Worm (Caenorhabditis elegans) whole organism, late embryonic: ENCODE data around the gene dsl-5.

Source experiments
- C08G9.2 ChIP-seq: sonication (generic microtip); optimal IDR thresholded peaks from 2 replicates; lab custom pipeline; 2016; ENCODE audit warnings: mild to moderate bottlenecking, missing genetic modification characterization, moderate library complexity, missing compliant biosample characterization
- F13H6.1 ChIP-seq: sonication (generic microtip); optimal IDR thresholded peaks from 2 replicates; lab custom pipeline; 2016; ENCODE audit warnings: missing genetic modification characterization, missing compliant biosample characterization
- K02D7.2 ChIP-seq: sonication (generic microtip); optimal IDR thresholded peaks from 2 replicates; lab custom pipeline; 2017; ENCODE audit warnings: mild to moderate bottlenecking, missing genetic modification characterization, missing compliant biosample characterization
- Y22D7AL.16 ChIP-seq: sonication (generic microtip); optimal IDR thresholded peaks from 2 replicates; lab custom pipeline; 2016; ENCODE audit warnings: missing genetic modification characterization, missing compliant biosample characterization
- ama-1 ChIP-seq: fragments of 150-350 bp; optimal IDR thresholded peaks from 2 replicates; lab custom pipeline; 2014
- ceh-18 ChIP-seq: sonication (generic microtip); optimal IDR thresholded peaks from 2 replicates; lab custom pipeline; 2016; ENCODE audit warnings: missing genetic modification characterization, missing compliant biosample characterization
- ceh-19 ChIP-seq: fragments of 200-800 bp; sonication (Bioruptor generic); optimal IDR thresholded peaks from 2 replicates; lab custom pipeline; 2018; ENCODE audit warnings: mild to moderate bottlenecking, missing genetic modification characterization, missing compliant biosample characterization
- ceh-2 ChIP-seq: sonication (generic microtip); optimal IDR thresholded peaks from 2 replicates; lab custom pipeline; 2016; ENCODE audit warnings: missing genotype, missing genetic modification characterization, missing compliant biosample characterization
- ceh-22 ChIP-seq: sonication (generic microtip); optimal IDR thresholded peaks from 2 replicates; lab custom pipeline; 2017; ENCODE audit warnings: missing biosample characterization, missing genetic modification characterization
- ceh-30 ChIP-seq: fragments of 150-350 bp; optimal IDR thresholded peaks from 2 replicates; lab custom pipeline; 2014; ENCODE audit warnings: missing biosample characterization, missing genetic modification characterization
- ceh-31 ChIP-seq: sonication (generic microtip); optimal IDR thresholded peaks from 2 replicates; lab custom pipeline; 2016; ENCODE audit warnings: missing genetic modification characterization, missing compliant biosample characterization
- ceh-34 ChIP-seq: sonication (generic microtip); optimal IDR thresholded peaks from 2 replicates; lab custom pipeline; 2016; ENCODE audit warnings: mild to moderate bottlenecking, missing genetic modification characterization, missing compliant biosample characterization
- ceh-45 ChIP-seq: fragments of 200-800 bp; sonication (Bioruptor generic); IDR thresholded peaks from 2 replicates; pipeline ENCODE4 v1.3.6; 2022; ENCODE audit warnings: missing genetic modification reagents, missing genetic modification characterization, missing compliant biosample characterization
- ceh-6 ChIP-seq: fragments of 200-800 bp; sonication (Bioruptor generic); optimal IDR thresholded peaks from 2 replicates; lab custom pipeline; 2018; ENCODE audit warnings: mild to moderate bottlenecking, missing genetic modification characterization, missing compliant biosample characterization
- ceh-9 ChIP-seq: sonication (generic microtip); optimal IDR thresholded peaks from 2 replicates; lab custom pipeline; 2016; ENCODE audit warnings: mild to moderate bottlenecking, missing genetic modification characterization, inconsistent platforms, missing compliant biosample characterization
- dmd-4 ChIP-seq: sonication (generic microtip); optimal IDR thresholded peaks from 2 replicates; lab custom pipeline; 2016; ENCODE audit warnings: borderline replicate concordance, missing genetic modification characterization, missing compliant biosample characterization
- elt-2 ChIP-seq: sonication (generic microtip); optimal IDR thresholded peaks from 2 replicates; lab custom pipeline; 2016; ENCODE audit warnings: missing genetic modification reagents, missing genetic modification characterization, missing compliant biosample characterization
- elt-4 ChIP-seq: sonication (generic microtip); optimal IDR thresholded peaks from 2 replicates; lab custom pipeline; 2016; ENCODE audit warnings: missing genetic modification characterization, missing compliant biosample characterization
- fax-1 ChIP-seq: sonication (generic microtip); optimal IDR thresholded peaks from 2 replicates; lab custom pipeline; 2016; ENCODE audit warnings: missing genotype, missing genetic modification characterization, missing compliant biosample characterization
- fkh-6 ChIP-seq: sonication (generic microtip); optimal IDR thresholded peaks from 2 replicates; lab custom pipeline; 2016; ENCODE audit warnings: missing genetic modification characterization, missing compliant biosample characterization
- gmeb-2 ChIP-seq: sonication (generic microtip); optimal IDR thresholded peaks from 2 replicates; lab custom pipeline; 2016; ENCODE audit warnings: missing genetic modification characterization, inconsistent platforms, missing compliant biosample characterization
- hlh-13 ChIP-seq: fragments of 200-800 bp; sonication (Bioruptor generic); optimal IDR thresholded peaks from 2 replicates; lab custom pipeline; 2018; ENCODE audit warnings: mild to moderate bottlenecking, missing genetic modification characterization, missing compliant biosample characterization
- hlh-15 ChIP-seq: sonication (generic microtip); optimal IDR thresholded peaks from 2 replicates; lab custom pipeline; 2016; ENCODE audit warnings: missing genetic modification characterization, missing compliant biosample characterization
- hlh-30 ChIP-seq: sonication (generic microtip); optimal IDR thresholded peaks from 2 replicates; lab custom pipeline; 2017; ENCODE audit warnings: antibody characterized with exemption, missing genetic modification characterization, missing compliant biosample characterization; ENCODE audit not compliant: insufficient read depth
- hlh-6 ChIP-seq: sonication (generic microtip); optimal IDR thresholded peaks from 2 replicates; lab custom pipeline; 2016; ENCODE audit warnings: missing genotype, missing genetic modification characterization, missing compliant biosample characterization
- hlh-8 ChIP-seq: sonication (generic microtip); optimal IDR thresholded peaks from 2 replicates; lab custom pipeline; 2016; ENCODE audit warnings: missing genotype, missing genetic modification characterization, missing compliant biosample characterization
- lim-6 ChIP-seq: sonication (generic microtip); optimal IDR thresholded peaks from 2 replicates; lab custom pipeline; 2016; ENCODE audit warnings: missing genetic modification characterization, missing compliant biosample characterization
- lin-11 ChIP-seq: fragments of 200-800 bp; sonication (Bioruptor generic); optimal IDR thresholded peaks from 2 replicates; lab custom pipeline; 2018; ENCODE audit warnings: mild to moderate bottlenecking, missing genetic modification characterization, missing compliant biosample characterization
- mec-3 ChIP-seq: sonication (generic microtip); optimal IDR thresholded peaks from 2 replicates; lab custom pipeline; 2016; ENCODE audit warnings: borderline replicate concordance, missing genetic modification characterization, missing compliant biosample characterization
- nhr-11 ChIP-seq: fragments of 150-350 bp; optimal IDR thresholded peaks from 2 replicates; lab custom pipeline; 2014; ENCODE audit warnings: missing biosample characterization, missing genetic modification characterization
- nhr-232 ChIP-seq: sonication (generic microtip); optimal IDR thresholded peaks from 2 replicates; lab custom pipeline; 2016; ENCODE audit warnings: missing genetic modification characterization, missing compliant biosample characterization
- npax-4 ChIP-seq: sonication (generic microtip); optimal IDR thresholded peaks from 2 replicates; lab custom pipeline; 2016; ENCODE audit warnings: missing genetic modification characterization, missing compliant biosample characterization
- odd-2 ChIP-seq: sonication (generic microtip); optimal IDR thresholded peaks from 2 replicates; lab custom pipeline; 2017; ENCODE audit warnings: antibody characterized with exemption, mild to moderate bottlenecking, missing genetic modification characterization, missing compliant biosample characterization
- pag-3 ChIP-seq: sonication (generic microtip); optimal IDR thresholded peaks from 2 replicates; lab custom pipeline; 2016; ENCODE audit warnings: missing compliant biosample characterization, missing genetic modification characterization, borderline replicate concordance
- pha-2 ChIP-seq: sonication (generic microtip); optimal IDR thresholded peaks from 2 replicates; lab custom pipeline; 2017; ENCODE audit warnings: mild to moderate bottlenecking, missing genetic modification characterization, missing compliant biosample characterization
- pha-4 ChIP-seq: fragments of 150-350 bp; optimal IDR thresholded peaks from 2 replicates; lab custom pipeline; 2018; ENCODE audit warnings: missing biosample characterization, missing genetic modification reagents, missing genetic modification characterization
- pqm-1 ChIP-seq: sonication (generic microtip); optimal IDR thresholded peaks from 2 replicates; lab custom pipeline; 2016; ENCODE audit warnings: missing genetic modification characterization, missing compliant biosample characterization
- pros-1 ChIP-seq: fragments of 150-350 bp; optimal IDR thresholded peaks from 2 replicates; lab custom pipeline; 2014; ENCODE audit warnings: missing biosample characterization, missing genetic modification reagents, missing genetic modification characterization
- rnt-1 ChIP-seq: sonication (generic microtip); optimal IDR thresholded peaks from 2 replicates; lab custom pipeline; 2016; ENCODE audit warnings: missing genetic modification characterization, missing compliant biosample characterization
- syd-9 ChIP-seq: sonication (generic microtip); optimal IDR thresholded peaks from 2 replicates; lab custom pipeline; 2016; ENCODE audit warnings: mild to moderate bottlenecking, missing genetic modification characterization, moderate library complexity, missing compliant biosample characterization
- tbx-7 ChIP-seq: sonication (generic microtip); optimal IDR thresholded peaks from 2 replicates; lab custom pipeline; 2016; ENCODE audit warnings: missing genotype, missing genetic modification characterization, missing compliant biosample characterization
- unc-3 ChIP-seq, 2 experiments: fragments of 200-800 bp in 1 of 2; sonication (Bioruptor generic) in 1 of 2; sonication (generic microtip) in 1 of 2; conservative IDR thresholded peaks in 1 of 2; optimal IDR thresholded peaks in 1 of 2; 2 replicates each; pipeline versions ENCODE4 v1.3.6 to Lab custom; 2016 to 2022; ENCODE audit warnings: missing compliant biosample characterization in 2 of 2, missing genetic modification characterization in 2 of 2, missing genetic modification reagents in 1 of 2
- unc-42 ChIP-seq: sonication (generic microtip); optimal IDR thresholded peaks from 2 replicates; lab custom pipeline; 2016; ENCODE audit warnings: missing genotype, missing genetic modification characterization, missing compliant biosample characterization
- unc-55 ChIP-seq: sonication (generic microtip); optimal IDR thresholded peaks from 2 replicates; lab custom pipeline; 2017; ENCODE audit warnings: missing biosample characterization, missing genetic modification reagents, missing genetic modification characterization
- unc-86 ChIP-seq: sonication (generic microtip); optimal IDR thresholded peaks from 2 replicates; lab custom pipeline; 2016; ENCODE audit warnings: missing genetic modification characterization, missing compliant biosample characterization
- ztf-16 ChIP-seq: sonication (generic microtip); optimal IDR thresholded peaks from 2 replicates; lab custom pipeline; 2017; ENCODE audit warnings: missing genetic modification characterization, missing compliant biosample characterization

Gene dsl-5

DNA sequence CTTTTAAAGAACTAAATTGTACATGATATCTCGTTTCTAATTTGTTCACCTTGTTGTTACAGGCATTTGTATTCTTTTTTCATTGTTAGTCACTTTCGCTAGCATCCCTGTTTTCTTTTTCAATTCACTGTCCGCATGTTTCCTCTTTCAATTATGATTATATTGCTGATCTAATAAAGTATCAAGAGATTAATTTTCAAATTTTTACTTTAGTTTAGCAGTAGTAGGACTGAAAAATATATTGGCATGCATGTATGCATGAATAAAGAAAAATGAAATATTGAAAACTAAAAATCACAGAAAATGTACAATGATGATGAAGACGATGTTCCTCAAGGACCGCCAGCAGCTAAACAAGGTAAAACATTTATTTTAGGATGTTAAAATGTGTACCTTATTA is 17.2 kb upstream of the dsl-5 start, which contains the start of gene rbm-17:
TSS of gene rbm-17 (plus strand) at position 301 of the 400 bp plus-strand sequence.
- no peak for TF ChIP-seq F13H6.1
- TF ChIP-seq elt-2 (tag; lab: Kevin White, UChicago), result no peak
- TF ChIP-seq unc-55 (GFP tag; lab: Kevin White, UChicago), result no peak
- TF ChIP-seq gmeb-2 (tag; lab: Kevin White, UChicago), result no peak
- no peak for TF ChIP-seq ceh-45 (GFP tag; lab: Robert Waterston, UW)
- no peak for TF ChIP-seq ceh-30 (tag; lab: Kevin White, UChicago)
- TF ChIP-seq hlh-15 (tag; lab: Kevin White, UChicago), result no peak
- no peak for TF ChIP-seq C08G9.2 (tag; lab: Kevin White, UChicago)
- no peak for TF ChIP-seq lin-11 (tag; lab: Kevin White, UChicago)
- TF ChIP-seq ceh-18 (tag; lab: Kevin White, UChicago), result no peak
- TF ChIP-seq K02D7.2, result no peak
- TF ChIP-seq ceh-19 (GFP tag; lab: Kevin White, UChicago), result no peak
- TF ChIP-seq ztf-16 (tag; lab: Kevin White, UChicago), result no peak
- TF ChIP-seq unc-86 (tag; lab: Kevin White, UChicago), result no peak

DNA sequence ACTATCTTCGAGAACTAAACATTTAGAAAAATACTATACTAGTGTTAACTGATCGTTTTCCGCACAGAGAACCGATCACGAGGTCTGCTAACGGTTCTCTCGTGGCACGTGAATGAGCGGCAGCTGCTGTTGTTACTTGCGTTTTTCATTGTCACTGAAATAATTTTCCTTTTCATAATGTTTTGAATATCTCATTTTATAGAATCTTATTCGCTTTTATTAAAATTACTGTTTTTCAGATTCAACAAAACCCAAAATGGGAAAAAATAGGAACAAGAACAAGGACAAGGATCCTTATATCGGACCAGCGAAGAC is 15.6 kb upstream of the dsl-5 start, which contains the start of gene F58B3.6:
TSS of gene F58B3.6 (plus strand) at position 240 of the 315 bp plus-strand sequence.
- TF ChIP-seq hlh-30 (peak; percentile 67), pha-4 (tag; lab: Kevin White, UChicago) (no peak)

DNA sequence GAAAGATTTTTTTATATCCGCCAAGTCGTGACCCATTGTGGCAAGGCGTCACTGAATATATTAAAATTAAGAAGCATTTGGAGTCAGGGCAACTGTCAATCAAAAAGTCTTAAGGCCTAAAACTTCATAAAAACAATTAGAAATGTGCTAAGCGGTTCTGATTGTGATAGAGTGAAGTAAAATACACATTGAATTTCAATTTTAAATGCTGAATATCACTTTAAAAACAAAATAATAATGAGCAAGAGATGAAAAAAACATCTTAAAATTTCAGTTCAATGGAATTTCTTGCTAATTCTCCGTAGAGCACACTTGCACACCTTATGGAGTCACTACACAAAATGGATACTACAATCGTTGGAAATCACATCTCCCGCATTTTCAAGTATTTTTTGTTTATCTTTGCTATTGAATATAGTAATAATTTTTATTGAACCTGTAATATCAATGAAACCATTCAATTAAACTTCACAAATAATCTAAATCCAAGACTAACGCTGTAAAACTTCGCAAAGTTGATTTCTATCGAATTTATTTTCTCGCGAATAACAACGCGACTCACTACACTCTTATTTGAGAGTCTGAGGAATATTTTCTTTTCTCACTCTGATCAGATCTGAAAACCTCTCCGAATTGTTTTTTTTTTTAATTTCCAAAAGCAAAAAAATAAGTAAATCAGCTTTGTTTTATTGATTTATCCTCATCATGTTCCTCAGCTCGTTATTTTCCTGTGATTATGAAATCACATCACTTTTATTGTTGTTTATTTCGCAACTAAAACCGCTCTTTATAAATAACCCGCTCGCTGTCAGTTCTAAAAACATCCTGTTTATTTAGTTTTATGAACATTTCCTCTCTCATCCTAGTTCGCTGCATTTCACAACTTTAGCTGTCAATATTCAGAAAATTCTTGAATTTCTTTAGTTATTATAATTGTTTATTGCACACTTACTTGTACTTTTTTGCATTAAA is 14.9 kb upstream of the dsl-5 start, which contains the start of gene mars-1:
TSS of gene mars-1 (minus strand) at position 51 of the 972 bp plus-strand sequence.
- peak; percentile 64 for TF ChIP-seq pqm-1
- no peak for TF ChIP-seq ceh-45 (GFP tag; lab: Robert Waterston, UW)
- TF ChIP-seq dmd-4 (tag; lab: Kevin White, UChicago), result no peak
- peak; percentile 32 for TF ChIP-seq syd-9
- TF ChIP-seq odd-2, result no peak
- TF ChIP-seq ceh-31, result peak; percentile 94
- TF ChIP-seq ztf-16 (tag; lab: Kevin White, UChicago), result no peak
- TF ChIP-seq lim-6 (tag; lab: Kevin White, UChicago), result peak; percentile 54
- no peak for TF ChIP-seq hlh-13
- no peak for TF ChIP-seq gmeb-2 (tag; lab: Kevin White, UChicago)
- no peak for TF ChIP-seq pha-2 (tag; lab: Kevin White, UChicago)
- TF ChIP-seq pros-1 (tag; lab: Kevin White, UChicago), result no peak
- TF ChIP-seq nhr-232, result no peak
- no peak for TF ChIP-seq pag-3 (tag; lab: Kevin White, UChicago)
- no peak for TF ChIP-seq ama-1 (lab: Kevin White, UChicago)
- TF ChIP-seq ceh-30 (tag; lab: Kevin White, UChicago), result no peak
- peak; percentile 76 for TF ChIP-seq ceh-34
- TF ChIP-seq npax-4 (tag; lab: Kevin White, UChicago), result no peak
- TF ChIP-seq ceh-2, result peak; percentile 82
- TF ChIP-seq fax-1 (tag; lab: Kevin White, UChicago), result peak; percentile 72
- peak; percentile 49 for TF ChIP-seq rnt-1 (tag; lab: Kevin White, UChicago)
- TF ChIP-seq ceh-9 (tag; lab: Kevin White, UChicago), result no peak
- TF ChIP-seq ceh-22 (tag; lab: Kevin White, UChicago), result no peak
- no peak for TF ChIP-seq hlh-6 (tag; lab: Kevin White, UChicago)
- no peak for TF ChIP-seq fkh-6
- peak; percentile 51 for TF ChIP-seq hlh-8
- no peak for TF ChIP-seq ceh-6
- TF ChIP-seq nhr-11, result no peak
- TF ChIP-seq elt-4 (tag; lab: Kevin White, UChicago), result no peak
- TF ChIP-seq pha-4 (tag; lab: Kevin White, UChicago), result no peak
- TF ChIP-seq unc-42 (tag; lab: Kevin White, UChicago), result peak; percentile 60
- TF ChIP-seq tbx-7 (tag; lab: Kevin White, UChicago), result peak; percentile 79
- TF ChIP-seq ceh-19 (GFP tag; lab: Kevin White, UChicago), result peak; percentile 21
- TF ChIP-seq Y22D7AL.16, result no peak
- no peak for TF ChIP-seq unc-3 (GFP tag; conservative IDR thresholded peaks at IDR 0.05; lab: Robert Waterston, UW)
- peak; percentile 60 for TF ChIP-seq unc-3 (tag; optimal IDR thresholded peaks at IDR 0.05; lab: Kevin White, UChicago)
- TF ChIP-seq mec-3 (tag; lab: Kevin White, UChicago), result peak; percentile 49
- peak; percentile 85 for TF ChIP-seq C08G9.2 (tag; lab: Kevin White, UChicago)
